Worm (Caenorhabditis elegans) whole organism, young adult: Measurements from ENCODE around the gene Y41C4A.21.

Source experiments
- F23B12.7 ChIP-seq: sonication (generic microtip); optimal IDR thresholded peaks from 2 replicates; lab custom pipeline; 2017; ENCODE audit warnings: missing genetic modification characterization, mild to moderate bottlenecking, missing compliant biosample characterization, antibody characterized with exemption, moderate library complexity; ENCODE audit not compliant: insufficient read depth
- F37B4.10 ChIP-seq: fragments of 200-800 bp; sonication (Bioruptor generic); IDR thresholded peaks from 2 replicates; pipeline ENCODE4 v1.3.6; 2022; ENCODE audit warnings: missing genetic modification characterization, missing compliant biosample characterization
- F49E8.2 ChIP-seq: sonication (generic microtip); optimal IDR thresholded peaks from 3 replicates; lab custom pipeline; 2017; ENCODE audit warnings: missing genetic modification characterization, mild to moderate bottlenecking, missing compliant biosample characterization, antibody characterized with exemption, moderate library complexity; ENCODE audit not compliant: insufficient read depth
- F55B11.4 ChIP-seq: sonication (generic microtip); optimal IDR thresholded peaks from 2 replicates; lab custom pipeline; 2016; ENCODE audit warnings: missing compliant biosample characterization, missing genetic modification characterization, borderline replicate concordance; ENCODE audit not compliant: insufficient read depth
- F57A8.1 ChIP-seq: fragments of 200-800 bp; sonication (Bioruptor generic); optimal IDR thresholded peaks from 2 replicates; lab custom pipeline; 2018; ENCODE audit warnings: mild to moderate bottlenecking, missing genetic modification characterization, moderate library complexity, missing compliant biosample characterization
- Y53G8AR.9 ChIP-seq: fragments of 200-800 bp; sonication (Bioruptor generic); conservative IDR thresholded peaks from 2 replicates; pipeline ENCODE4 v1.3.6; 2022; ENCODE audit warnings: missing genetic modification reagents, missing genetic modification characterization, missing compliant biosample characterization
- Y95B8A.8 ChIP-seq: fragments of 200-800 bp; sonication (Bioruptor generic); IDR thresholded peaks from 2 replicates; pipeline ENCODE4 v1.3.6; 2022; ENCODE audit warnings: missing genetic modification reagents, missing genetic modification characterization, missing compliant biosample characterization
- ZK185.1 ChIP-seq: sonication (generic microtip); optimal IDR thresholded peaks from 2 replicates; lab custom pipeline; 2016; ENCODE audit warnings: mild to moderate bottlenecking, missing genetic modification characterization, missing compliant biosample characterization; ENCODE audit not compliant: poor library complexity, severe bottlenecking
- ama-1 ChIP-seq, 3 experiments: fragments of 150-350 bp in 1 of 3; sonication (generic microtip) in 2 of 3; optimal IDR thresholded peaks; 2 replicates each; lab custom pipeline; 2014 to 2018; ENCODE audit warnings: missing biosample characterization in 2 of 3, missing genetic modification characterization in 2 of 3, missing genetic modification reagents in 2 of 3
- aptf-3 ChIP-seq: fragments of 200-800 bp; sonication (Bioruptor generic); IDR thresholded peaks from 2 replicates; pipeline ENCODE4 v1.3.6; 2022; ENCODE audit warnings: missing genetic modification characterization, missing compliant biosample characterization
- ccch-3 ChIP-seq: fragments of 200-800 bp; sonication (Bioruptor generic); optimal IDR thresholded peaks from 2 replicates; lab custom pipeline; 2018; ENCODE audit warnings: mild to moderate bottlenecking, missing genetic modification characterization, missing compliant biosample characterization
- ceh-100 ChIP-seq: fragments of 200-800 bp; sonication (Bioruptor generic); IDR thresholded peaks from 2 replicates; pipeline ENCODE4 v1.3.6; 2022; ENCODE audit warnings: missing genetic modification reagents, missing genetic modification characterization, missing compliant biosample characterization
- ceh-58 ChIP-seq: fragments of 200-800 bp; sonication (Bioruptor generic); IDR thresholded peaks from 2 replicates; pipeline ENCODE4 v1.3.6; 2022; ENCODE audit warnings: missing genetic modification characterization, missing compliant biosample characterization
- dox-1 ChIP-seq: fragments of 200-800 bp; sonication (Bioruptor generic); IDR thresholded peaks from 2 replicates; pipeline ENCODE4 v1.3.6; 2022; ENCODE audit warnings: missing genetic modification reagents, missing genetic modification characterization, missing compliant biosample characterization
- egrh-3 ChIP-seq: fragments of 200-800 bp; sonication (Bioruptor generic); IDR thresholded peaks from 2 replicates; pipeline ENCODE4 v1.3.6; 2022; ENCODE audit warnings: missing genetic modification reagents, missing genetic modification characterization, missing compliant biosample characterization
- him-1 ChIP-seq: sonication (generic microtip); optimal IDR thresholded peaks from 2 replicates; lab custom pipeline; 2016; ENCODE audit warnings: missing genotype, missing genetic modification reagents, missing genetic modification characterization, missing compliant biosample characterization
- hmg-1.2 ChIP-seq: fragments of 200-800 bp; sonication (Bioruptor generic); IDR thresholded peaks from 2 replicates; pipeline ENCODE4 v1.3.6; 2022; ENCODE audit warnings: missing genetic modification reagents, missing genetic modification characterization, missing compliant biosample characterization
- let-607 ChIP-seq, 2 experiments: fragments of 200-800 bp in 1 of 2; sonication (Bioruptor generic) in 1 of 2; sonication (generic microtip) in 1 of 2; optimal IDR thresholded peaks; 2 replicates each; lab custom pipeline; 2016 to 2018; ENCODE audit warnings: mild to moderate bottlenecking in 2 of 2, missing compliant biosample characterization in 2 of 2, missing genetic modification characterization in 2 of 2, moderate library complexity in 2 of 2, missing genotype in 1 of 2
- lin-26 ChIP-seq: fragments of 200-800 bp; sonication (Bioruptor generic); IDR thresholded peaks from 2 replicates; pipeline ENCODE4 v1.3.6; 2022; ENCODE audit warnings: missing genetic modification reagents, missing genetic modification characterization, missing compliant biosample characterization
- lsl-1 ChIP-seq: fragments of 200-800 bp; sonication (Bioruptor generic); optimal IDR thresholded peaks from 2 replicates; lab custom pipeline; 2018; ENCODE audit warnings: mild to moderate bottlenecking, missing genetic modification characterization, moderate library complexity, missing compliant biosample characterization
- lsy-27 ChIP-seq: sonication (generic microtip); optimal IDR thresholded peaks from 2 replicates; lab custom pipeline; 2017; ENCODE audit warnings: missing genetic modification characterization, mild to moderate bottlenecking, missing compliant biosample characterization, antibody characterized with exemption, missing genotype, borderline replicate concordance; ENCODE audit not compliant: insufficient read depth
- mcd-1 ChIP-seq: fragments of 200-800 bp; sonication (Bioruptor generic); IDR thresholded peaks from 2 replicates; pipeline ENCODE4 v1.3.6; 2022; ENCODE audit warnings: missing genetic modification reagents, missing genetic modification characterization, missing compliant biosample characterization
- nfya-2 ChIP-seq: fragments of 200-800 bp; sonication (Bioruptor generic); IDR thresholded peaks from 2 replicates; pipeline ENCODE4 v1.3.6; 2022; ENCODE audit warnings: missing genetic modification reagents, missing genetic modification characterization, missing compliant biosample characterization
- repo-1 ChIP-seq: sonication (generic microtip); optimal IDR thresholded peaks from 2 replicates; lab custom pipeline; 2017; ENCODE audit warnings: mild to moderate bottlenecking, missing genetic modification characterization, missing compliant biosample characterization
- snpc-1.1 ChIP-seq: sonication (generic microtip); optimal IDR thresholded peaks from 2 replicates; lab custom pipeline; 2017; ENCODE audit warnings: missing genetic modification characterization, mild to moderate bottlenecking, missing compliant biosample characterization, antibody characterized with exemption, moderate library complexity, missing genotype, missing genetic modification reagents; ENCODE audit not compliant: insufficient read depth
- zfh-2 ChIP-seq: fragments of 200-800 bp; sonication (Bioruptor generic); conservative IDR thresholded peaks from 2 replicates; pipeline ENCODE4 v1.3.6; 2022; ENCODE audit warnings: missing genetic modification reagents, missing genetic modification characterization, missing compliant biosample characterization
- ztf-25 ChIP-seq: fragments of 200-800 bp; sonication (Bioruptor generic); IDR thresholded peaks from 2 replicates; pipeline ENCODE4 v1.3.6; 2022; ENCODE audit warnings: missing genetic modification reagents, missing genetic modification characterization, missing compliant biosample characterization
- ztf-28 ChIP-seq: fragments of 200-800 bp; sonication (Bioruptor generic); IDR thresholded peaks from 2 replicates; pipeline ENCODE4 v1.3.6; 2022; ENCODE audit warnings: missing genetic modification reagents, missing genetic modification characterization, missing compliant biosample characterization
- ztf-6 ChIP-seq: fragments of 200-800 bp; sonication (Bioruptor generic); IDR thresholded peaks from 2 replicates; pipeline ENCODE4 v1.3.6; 2022; ENCODE audit warnings: missing genetic modification reagents, missing genetic modification characterization, missing compliant biosample characterization

Y41C4A.21 gene

DNA sequence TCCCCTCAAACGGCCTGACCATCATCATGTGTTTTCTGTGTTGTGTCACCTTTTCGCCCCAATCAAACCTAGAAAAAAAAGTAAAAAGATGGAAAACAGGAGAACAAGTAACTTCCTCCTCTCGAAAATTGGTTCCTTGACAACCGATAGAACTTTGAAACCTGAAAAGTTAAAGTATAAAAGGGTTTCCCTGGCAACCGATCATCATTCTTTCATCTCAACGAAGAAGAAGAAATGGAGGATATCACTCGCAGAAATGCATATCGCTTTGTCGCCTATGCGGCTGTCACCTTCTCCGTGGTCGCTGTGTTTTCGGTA lies 28.4 kb upstream of the Y41C4A.21 start, which contains the start of gene col-95:
Gene col-95 (plus strand): TSS at position 219 of the 318 bp plus-strand sequence.
- TF ChIP-seq Y53G8AR.9 (no peak), him-1 (no peak), ztf-6 (GFP tag; lab: Robert Waterston, UW) (no peak), F57A8.1 (GFP tag; lab: Kevin White, UChicago) (no peak), F49E8.2 (tag; lab: Kevin White, UChicago) (no peak), ZK185.1 (no peak), snpc-1.1 (tag; lab: Kevin White, UChicago) (no peak), ztf-25 (GFP tag; lab: Robert Waterston, UW) (no peak), F37B4.10 (GFP tag; lab: Robert Waterston, UW) (no peak), repo-1 (tag; lab: Kevin White, UChicago) (no peak), mcd-1 (no peak), F55B11.4 (no peak), zfh-2 (GFP tag; lab: Robert Waterston, UW) (no peak)

DNA sequence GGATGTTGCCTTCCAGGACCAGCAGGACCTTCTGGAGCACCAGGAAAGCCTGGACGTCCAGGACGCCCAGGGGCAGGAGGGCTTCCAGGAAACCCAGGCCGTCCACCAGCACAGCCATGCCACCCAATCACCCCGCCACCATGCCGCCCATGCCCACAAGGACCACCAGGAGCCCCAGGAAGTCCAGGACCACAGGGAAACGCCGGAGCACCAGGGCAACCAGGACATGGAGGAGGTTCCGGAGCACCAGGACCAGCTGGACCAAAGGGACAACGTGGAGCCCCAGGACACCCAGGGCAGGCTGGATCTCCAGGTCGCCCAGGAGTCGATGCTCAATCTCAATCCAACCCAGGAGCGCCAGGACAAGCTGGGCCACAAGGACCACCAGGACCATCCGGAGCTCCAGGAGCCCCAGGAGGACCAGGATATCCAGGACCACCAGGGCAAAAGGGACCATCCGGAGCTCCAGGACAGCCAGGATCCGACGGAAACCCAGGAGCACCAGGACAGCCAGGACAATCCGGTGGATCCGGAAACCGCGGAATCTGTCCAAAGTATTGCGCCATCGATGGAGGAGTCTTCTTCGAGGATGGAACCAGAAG lies 27.7 kb upstream of the Y41C4A.21 start:
- TF ChIP-seq aptf-3 (GFP tag; lab: Robert Waterston, UW) (0 out of 2 replicates have a peak, but pooled peaks have one; percentile 28), ama-1 (optimal IDR thresholded peaks at IDR 0.05; lab: Kevin White, UChicago) (no peak), ama-1 (GFP tag; optimal IDR thresholded peaks at IDR 0.05; lab: Kevin White, UChicago) (no peak), hmg-1.2 (GFP tag; lab: Robert Waterston, UW) (0 out of 2 replicates have a peak, but pooled peaks have one; percentile 4), dox-1 (GFP tag; lab: Robert Waterston, UW) (0 out of 2 replicates have a peak, but pooled peaks have one; percentile 8), egrh-3 (GFP tag; lab: Robert Waterston, UW) (peak; percentile 92), ztf-28 (GFP tag; lab: Robert Waterston, UW) (no peak), Y95B8A.8 (GFP tag; lab: Robert Waterston, UW) (no peak), zfh-2 (GFP tag; lab: Robert Waterston, UW) (peak; percentile 91)

DNA sequence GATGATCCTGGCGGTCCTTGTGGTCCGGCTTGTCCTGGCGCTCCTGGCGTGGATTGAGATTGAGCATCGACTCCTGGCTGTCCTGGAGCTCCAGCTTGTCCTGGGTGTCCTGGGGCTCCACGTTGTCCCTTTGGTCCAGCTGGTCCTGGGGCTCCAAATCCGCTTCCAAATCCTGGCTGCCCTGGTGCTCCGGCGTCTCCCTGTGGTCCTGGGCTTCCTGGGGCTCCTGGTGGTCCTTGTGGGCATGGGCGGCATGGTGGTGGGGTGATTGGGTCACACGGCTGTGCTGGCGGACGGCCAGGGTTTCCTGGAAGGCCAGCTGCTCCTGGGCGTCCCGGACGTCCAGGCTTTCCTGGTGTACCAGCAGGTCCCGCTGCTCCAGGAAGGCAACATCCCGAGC lies 26.2 kb upstream of the Y41C4A.21 start:
- TF ChIP-seq ZK185.1 (no peak), F23B12.7 (tag; lab: Kevin White, UChicago) (no peak), lin-26 (0 out of 2 replicates have a peak, but pooled peaks have one; percentile 20), lsl-1 (no peak), ceh-100 (GFP tag; lab: Robert Waterston, UW) (no peak), egrh-3 (GFP tag; lab: Robert Waterston, UW) (peak; percentile 93), zfh-2 (GFP tag; lab: Robert Waterston, UW) (peak; percentile 95)

DNA sequence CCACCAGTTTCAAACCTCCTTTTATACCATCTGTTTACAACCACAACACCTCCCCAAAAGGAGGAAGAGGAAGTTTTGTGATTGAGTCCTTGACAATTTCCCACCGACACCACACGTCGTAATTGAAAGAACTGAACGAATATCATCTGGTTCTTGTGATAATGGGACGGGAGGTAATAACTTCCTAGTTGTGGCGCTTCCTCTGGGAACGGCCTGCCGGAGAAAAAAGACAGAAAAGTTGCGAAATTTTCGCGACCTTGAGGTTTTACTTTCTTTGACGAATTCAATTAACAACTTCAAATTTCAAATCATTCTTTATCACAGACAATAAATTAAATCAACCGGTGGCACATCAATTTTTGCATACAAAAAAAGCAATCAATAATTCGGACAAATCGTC lies 25.5 kb upstream of the Y41C4A.21 start, which contains the start of gene col-96:
Gene col-96 (minus strand): TSS at position 101 of the 400 bp plus-strand sequence.
- TF ChIP-seq nfya-2 (GFP tag; lab: Robert Waterston, UW) (no peak), ceh-58 (GFP tag; lab: Robert Waterston, UW) (no peak), let-607 (tag; optimal IDR thresholded peaks at IDR 0.05; lab: Kevin White, UChicago) (no peak)

DNA sequence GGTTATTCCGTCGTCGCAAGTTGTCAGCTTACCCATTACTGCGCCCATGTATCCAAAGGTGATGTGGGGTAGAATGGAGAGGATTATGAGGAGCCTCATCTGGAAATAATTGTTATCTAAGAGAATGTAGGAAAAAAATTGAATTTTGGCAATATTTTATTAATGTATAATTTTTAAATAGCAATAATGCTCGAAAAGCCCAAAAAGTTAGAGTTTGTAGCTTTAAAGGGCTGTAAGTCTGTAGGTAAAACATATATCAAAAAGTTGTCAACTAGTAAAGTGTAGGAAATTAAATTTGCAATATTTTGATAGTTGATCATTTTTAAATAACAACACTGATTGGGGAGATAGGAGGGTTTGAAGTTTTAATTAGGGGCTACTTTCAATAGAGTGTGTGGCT lies 23.4 kb upstream of the Y41C4A.21 start, which contains the start of gene Y41C4A.8:
Gene Y41C4A.8 (minus strand): TSS at position 101 of the 400 bp plus-strand sequence.
- TF ChIP-seq lsy-27 (tag; lab: Kevin White, UChicago) (no peak), nfya-2 (GFP tag; lab: Robert Waterston, UW) (no peak), ccch-3 (no peak)
